Fruit fly (Drosophila melanogaster) whole organism, embryonic: ENCODE data around the gene Cnep1r2.

ENCODE experiments used
- Ada2b ChIP-seq: fragments of 200-800 bp; sonication (Bioruptor generic); IDR thresholded peaks from 2 replicates; pipeline ENCODE4 v1.3.6; 2022; ENCODE audit warnings: missing biosample characterization, missing genetic modification characterization
- Aef1 ChIP-seq: fragments of 200-800 bp; sonication (Bioruptor generic); IDR thresholded peaks from 3 replicates; pipeline ENCODE4 v1.3.6; 2022; ENCODE audit warnings: missing biosample characterization, missing genetic modification characterization
- Atf-2 ChIP-seq: fragments of 200-800 bp; sonication (Bioruptor generic); optimal IDR thresholded peaks from 2 replicates; lab custom pipeline; 2016; ENCODE audit warnings: missing biosample characterization, missing genetic modification characterization
- BtbVII ChIP-seq: fragments of 200-800 bp; sonication (Bioruptor generic); optimal IDR thresholded peaks from 3 replicates; lab custom pipeline; 2017; ENCODE audit warnings: missing biosample characterization, mild to moderate bottlenecking, missing genetic modification characterization
- CG1024 ChIP-seq: fragments of 200-800 bp; sonication (Bioruptor generic); IDR thresholded peaks from 2 replicates; pipeline ENCODE4 v1.3.6; 2022; ENCODE audit warnings: missing biosample characterization, missing genetic modification characterization
- CG10321 ChIP-seq: fragments of 200-800 bp; sonication (Bioruptor generic); IDR thresholded peaks from 2 replicates; pipeline ENCODE4 v1.3.6; 2022; ENCODE audit warnings: missing biosample characterization, missing genetic modification characterization
- CG1233 ChIP-seq: fragments of 200-800 bp; sonication (Bioruptor generic); optimal IDR thresholded peaks from 4 replicates; lab custom pipeline; 2018; ENCODE audit warnings: missing biosample characterization, mild to moderate bottlenecking, missing genetic modification characterization
- CG12659 ChIP-seq: fragments of 200-800 bp; sonication (Bioruptor generic); optimal IDR thresholded peaks from 3 replicates; lab custom pipeline; 2017; ENCODE audit warnings: mild to moderate bottlenecking, missing biosample characterization, missing genetic modification reagents, missing genetic modification characterization
- CG12744 ChIP-seq: fragments of 200-800 bp; sonication (Bioruptor generic); optimal IDR thresholded peaks from 2 replicates; lab custom pipeline; 2016; ENCODE audit warnings: missing biosample characterization, missing genetic modification characterization
- CG12769 ChIP-seq: fragments of 200-800 bp; sonication (Bioruptor generic); optimal IDR thresholded peaks from 2 replicates; lab custom pipeline; 2019; ENCODE audit warnings: missing biosample characterization, mild to moderate bottlenecking, missing genetic modification characterization, moderate library complexity
- CG13287 ChIP-seq: fragments of 200-800 bp; sonication (Bioruptor generic); IDR thresholded peaks from 2 replicates; pipeline ENCODE4 v1.3.6; 2022; ENCODE audit warnings: missing biosample characterization, missing genetic modification characterization; ENCODE audit not compliant: partially characterized antibody
- CG13894 ChIP-seq: fragments of 200-800 bp; sonication (Bioruptor generic); optimal IDR thresholded peaks from 3 replicates; lab custom pipeline; 2018; ENCODE audit warnings: missing biosample characterization, mild to moderate bottlenecking, missing genetic modification characterization, moderate library complexity
- CG15479 ChIP-seq: fragments of 200-800 bp; sonication (Bioruptor generic); optimal IDR thresholded peaks from 3 replicates; lab custom pipeline; 2019; ENCODE audit warnings: missing biosample characterization, mild to moderate bottlenecking, missing genetic modification characterization, moderate library complexity
- CG33557 ChIP-seq: fragments of 200-800 bp; sonication (Bioruptor generic); optimal IDR thresholded peaks from 2 replicates; lab custom pipeline; 2019; ENCODE audit warnings: missing biosample characterization, mild to moderate bottlenecking, missing genetic modification characterization, moderate library complexity
- CG34224 ChIP-seq: fragments of 200-800 bp; sonication (Bioruptor generic); IDR thresholded peaks from 3 replicates; pipeline ENCODE4 v1.3.6; 2022; ENCODE audit warnings: missing biosample characterization, missing genetic modification characterization; ENCODE audit not compliant: partially characterized antibody
- CG34376 ChIP-seq: fragments of 200-800 bp; sonication (Bioruptor generic); optimal IDR thresholded peaks from 2 replicates; lab custom pipeline; 2018; ENCODE audit warnings: missing biosample characterization, mild to moderate bottlenecking, missing genetic modification characterization
- CG6765 ChIP-seq: fragments of 200-800 bp; sonication (Bioruptor generic); optimal IDR thresholded peaks from 3 replicates; lab custom pipeline; 2017; ENCODE audit warnings: missing biosample characterization, mild to moderate bottlenecking, missing genetic modification characterization
- CG6791 ChIP-seq: fragments of 200-800 bp; sonication (Bioruptor generic); IDR thresholded peaks from 3 replicates; pipeline ENCODE4 v1.3.6; 2022; ENCODE audit warnings: missing biosample characterization, missing genetic modification characterization; ENCODE audit not compliant: partially characterized antibody
- CG6813 ChIP-seq: fragments of 200-800 bp; sonication (Bioruptor generic); optimal IDR thresholded peaks from 2 replicates; lab custom pipeline; 2017; ENCODE audit warnings: missing biosample characterization, missing genetic modification characterization, mild to moderate bottlenecking, moderate library complexity, missing genetic modification reagents
- CG9437 ChIP-seq: fragments of 200-800 bp; sonication (Bioruptor generic); optimal IDR thresholded peaks from 2 replicates; lab custom pipeline; 2018; ENCODE audit warnings: missing biosample characterization, mild to moderate bottlenecking, missing genetic modification characterization
- Dll ChIP-seq: fragments of 200-800 bp; sonication (Bioruptor generic); IDR thresholded peaks from 4 replicates; pipeline ENCODE4 v1.3.6; 2022; ENCODE audit warnings: missing biosample characterization, missing genetic modification characterization; ENCODE audit not compliant: partially characterized antibody
- Fer2 ChIP-seq: fragments of 200-800 bp; sonication (Bioruptor generic); optimal IDR thresholded peaks from 2 replicates; lab custom pipeline; 2018; ENCODE audit warnings: missing biosample characterization, mild to moderate bottlenecking, missing genetic modification characterization, moderate library complexity
- Hand ChIP-seq: fragments of 200-800 bp; sonication (Bioruptor generic); optimal IDR thresholded peaks from 2 replicates; lab custom pipeline; 2017; ENCODE audit warnings: mild to moderate bottlenecking, missing biosample characterization, missing genetic modification reagents, missing genetic modification characterization
- Med ChIP-seq: fragments of 200-800 bp; sonication (Bioruptor generic); peaks from one replicate; lab custom pipeline; 2016; ENCODE audit warnings: missing biosample characterization, missing genetic modification characterization, mild to moderate bottlenecking, inconsistent platforms, moderate library complexity
- Nf-YC ChIP-seq: fragments of 200-800 bp; optimal IDR thresholded peaks from 3 replicates; lab custom pipeline; 2019; ENCODE audit warnings: missing biosample characterization, mild to moderate bottlenecking, missing genetic modification characterization, moderate library complexity
- Opbp ChIP-seq: fragments of 200-800 bp; sonication (Bioruptor generic); IDR thresholded peaks from 3 replicates; pipeline ENCODE4 v1.3.6; 2022; ENCODE audit warnings: missing biosample characterization, missing genetic modification characterization; ENCODE audit not compliant: partially characterized antibody
- Scr ChIP-seq: fragments of 200-800 bp; sonication (Bioruptor generic); IDR thresholded peaks from 2 replicates; pipeline ENCODE4 v1.3.6; 2022; ENCODE audit warnings: missing biosample characterization, missing genetic modification characterization; ENCODE audit not compliant: partially characterized antibody
- Sry-δ ChIP-seq: fragments of 200-800 bp; sonication (Bioruptor generic); optimal IDR thresholded peaks from 2 replicates; lab custom pipeline; 2016; ENCODE audit warnings: missing biosample characterization, missing genetic modification characterization
- Trl ChIP-seq, 3 experiments: fragments of >200 bp in 2 of 3; fragments of 200-800 bp in 1 of 3; sonication (Bioruptor generic) in 1 of 3; optimal IDR thresholded peaks; 2 replicates in 1 of 3; 3 replicates in 2 of 3; lab custom pipeline; 2016 to 2017; ENCODE audit warnings: missing biosample characterization in 1 of 3, missing genetic modification characterization in 1 of 3
- Xbp1 ChIP-seq: fragments of 200-800 bp; sonication (Bioruptor generic); optimal IDR thresholded peaks from 3 replicates; lab custom pipeline; 2016; ENCODE audit warnings: missing biosample characterization, mild to moderate bottlenecking, missing genetic modification characterization
- abd-A ChIP-seq: fragments of 200-800 bp; sonication (Bioruptor generic); optimal IDR thresholded peaks from 3 replicates; lab custom pipeline; 2019; ENCODE audit warnings: missing biosample characterization, mild to moderate bottlenecking, missing genetic modification characterization, moderate library complexity
- da ChIP-seq: fragments of 200-800 bp; sonication (Bioruptor generic); optimal IDR thresholded peaks from 2 replicates; lab custom pipeline; 2016; ENCODE audit warnings: missing biosample characterization, missing genetic modification characterization
- esg ChIP-seq: fragments of 200-800 bp; sonication (Bioruptor generic); conservative IDR thresholded peaks from 2 replicates; pipeline ENCODE4 v1.3.6; 2022; ENCODE audit warnings: missing biosample characterization, missing genetic modification characterization
- fd64A ChIP-seq: fragments of 200-800 bp; sonication (Bioruptor generic); optimal IDR thresholded peaks from 3 replicates; lab custom pipeline; 2018; ENCODE audit warnings: missing biosample characterization, mild to moderate bottlenecking, missing genetic modification characterization
- grau ChIP-seq: fragments of 200-800 bp; optimal IDR thresholded peaks from 3 replicates; lab custom pipeline; 2019; ENCODE audit warnings: missing biosample characterization, mild to moderate bottlenecking, missing genetic modification characterization, moderate library complexity
- grn ChIP-seq: fragments of 200-800 bp; sonication (Bioruptor generic); optimal IDR thresholded peaks from 3 replicates; lab custom pipeline; 2017; ENCODE audit warnings: missing biosample characterization, missing genetic modification characterization
- lola ChIP-seq, 3 experiments: fragments of >200 bp in 2 of 3; fragments of 200-800 bp in 1 of 3; sonication (Bioruptor generic) in 1 of 3; optimal IDR thresholded peaks; 2 replicates each; lab custom pipeline; 2017 to 2019; ENCODE audit warnings: missing biosample characterization in 3 of 3, missing genetic modification characterization in 3 of 3, mild to moderate bottlenecking in 1 of 3, moderate library complexity in 1 of 3
- mld ChIP-seq: fragments of 200-800 bp; sonication (Bioruptor generic); IDR thresholded peaks from 3 replicates; pipeline ENCODE4 v1.3.6; 2022; ENCODE audit warnings: missing biosample characterization, missing genetic modification characterization; ENCODE audit not compliant: partially characterized antibody
- oc ChIP-seq: fragments of 200-800 bp; sonication (Bioruptor generic); optimal IDR thresholded peaks from 2 replicates; lab custom pipeline; 2018; ENCODE audit warnings: missing biosample characterization, mild to moderate bottlenecking, missing genetic modification characterization, moderate library complexity
- psq ChIP-seq: fragments of 200-800 bp; sonication (Bioruptor generic); optimal IDR thresholded peaks from 2 replicates; lab custom pipeline; 2017; ENCODE audit warnings: missing biosample characterization, missing genetic modification characterization
- salm ChIP-seq: fragments of 200-800 bp; sonication (Bioruptor generic); optimal IDR thresholded peaks from 2 replicates; lab custom pipeline; 2018; ENCODE audit warnings: missing biosample characterization, mild to moderate bottlenecking, missing genetic modification characterization
- stwl ChIP-seq: fragments of 200-800 bp; sonication (Bioruptor generic); optimal IDR thresholded peaks from 3 replicates; lab custom pipeline; 2018; ENCODE audit warnings: missing biosample characterization, mild to moderate bottlenecking, missing genetic modification characterization, moderate library complexity
- vvl ChIP-seq: fragments of 200-800 bp; sonication (Bioruptor generic); IDR thresholded peaks from 2 replicates; pipeline ENCODE4 v1.3.6; 2022; ENCODE audit warnings: missing biosample characterization, missing genetic modification characterization

Cnep1r2 gene

DNA sequence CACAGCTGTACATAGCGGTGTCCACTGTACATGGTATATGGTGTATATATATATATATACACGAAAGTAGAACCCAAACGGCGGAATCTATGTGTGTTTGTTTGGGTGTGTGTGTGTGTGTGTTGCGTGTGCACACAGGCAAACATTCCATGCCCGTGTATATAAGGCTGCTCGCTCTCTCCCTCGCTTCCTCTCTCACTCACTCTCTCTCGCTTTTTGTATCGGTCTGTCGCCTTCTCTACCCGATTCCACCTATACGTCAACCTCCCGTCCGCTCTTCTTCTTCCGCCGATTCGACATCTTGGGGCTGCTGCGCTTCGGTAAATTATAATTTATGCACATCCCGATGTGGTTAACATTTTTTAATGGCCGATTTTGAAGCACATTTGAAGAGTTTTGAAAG lies 36.2 kb downstream of the Cnep1r2 start (continued):
- peak; percentile 79 to 85 for TF ChIP-seq Trl (optimal IDR thresholded peaks at IDR 0.05; lab: Kevin White, UChicago)
- no peak for TF ChIP-seq Trl (GFP tag; optimal IDR thresholded peaks at IDR 0.05; lab: Kevin White, UChicago)
- no peak for TF ChIP-seq CG9437 (GFP tag; lab: Kevin White, UChicago)
- TF ChIP-seq CG6765 (GFP tag; lab: Kevin White, UChicago), result no peak
- TF ChIP-seq da (GFP tag; lab: Kevin White, UChicago), result no peak
- no peak for TF ChIP-seq CG1233 (GFP tag; lab: Kevin White, UChicago)
- TF ChIP-seq Med (GFP tag; lab: Kevin White, UChicago), result peak; percentile 39
- no peak for TF ChIP-seq Atf-2 (GFP tag; lab: Kevin White, UChicago)
- peak; percentile 45 for TF ChIP-seq CG13894
- 0 out of 3 replicates have a peak, but pooled peaks have one; percentile 17 for TF ChIP-seq CG34224 (GFP tag; lab: Robert Waterston, UW)
- TF ChIP-seq CG6813 (GFP tag; lab: Kevin White, UChicago), result peak; percentile 12
- peak; percentile 87 for TF ChIP-seq vvl
- TF ChIP-seq fd64A (GFP tag; lab: Kevin White, UChicago), result no peak
- TF ChIP-seq Aef1, result no peak
- no peak for TF ChIP-seq Sry-δ (GFP tag; lab: Kevin White, UChicago)
- peak; percentile 58 for TF ChIP-seq CG12769 (tag; lab: Kevin White, UChicago)
- TF ChIP-seq Xbp1, result no peak
- no peak for TF ChIP-seq mld (GFP tag; lab: Robert Waterston, UW)
- TF ChIP-seq Scr (GFP tag; lab: Robert Waterston, UW), result 0 out of 2 replicates have a peak, but pooled peaks have one; percentile 13
- TF ChIP-seq CG33557 (GFP tag; lab: Kevin White, UChicago), result peak; percentile 13
- no peak for TF ChIP-seq esg
- TF ChIP-seq abd-A (tag; lab: Kevin White, UChicago), result peak; percentile 52
- peak; percentile 11 for TF ChIP-seq CG15479
- peak; percentile 47 for TF ChIP-seq grau (tag; lab: Kevin White, UChicago)
- TF ChIP-seq CG13287 (GFP tag; lab: Robert Waterston, UW), result peak; percentile 21; the same call in 1 of the 2 replicates
- TF ChIP-seq Nf-YC, result peak; percentile 17
- 0 out of 3 replicates have a peak, but pooled peaks have one; percentile 54 for TF ChIP-seq Opbp (GFP tag; lab: Robert Waterston, UW)
- TF ChIP-seq oc, result peak; percentile 68
- no peak for TF ChIP-seq grn (GFP tag; lab: Kevin White, UChicago)
- TF ChIP-seq CG12744 (GFP tag; lab: Kevin White, UChicago), result no peak
- no peak for TF ChIP-seq Ada2b (GFP tag; lab: Robert Waterston, UW)
- TF ChIP-seq BtbVII, result no peak
- TF ChIP-seq stwl (tag; lab: Kevin White, UChicago), result peak; percentile 2
- no peak for TF ChIP-seq Fer2
- TF ChIP-seq CG1024, result no peak
- no peak for TF ChIP-seq CG12659
- no peak for TF ChIP-seq CG10321 (GFP tag; lab: Robert Waterston, UW)
- TF ChIP-seq CG6791 (GFP tag; lab: Robert Waterston, UW), result no peak
- TF ChIP-seq lola (GFP tag; optimal IDR thresholded peaks at IDR 0.05; lab: Kevin White, UChicago), result no peak
- TF ChIP-seq CG34376, result no peak
- TF ChIP-seq psq (GFP tag; lab: Kevin White, UChicago), result no peak
- TF ChIP-seq salm (tag; lab: Kevin White, UChicago), result peak; percentile 27
- TF ChIP-seq Hand, result no peak
- TF ChIP-seq Dll (GFP tag; lab: Robert Waterston, UW), result 0 out of 4 replicates have a peak, but pooled peaks have one; percentile 41
